Worm (Caenorhabditis elegans) whole organism, early embryonic: ENCODE measurements around the gene smc-3.

Experiments
- B0310.2 ChIP-seq: sonication (generic microtip); optimal IDR thresholded peaks from 2 replicates; lab custom pipeline; 2016; ENCODE audit warnings: mild to moderate bottlenecking, missing genetic modification characterization, missing compliant biosample characterization
- F13C5.2 ChIP-seq: sonication (generic microtip); optimal IDR thresholded peaks from 2 replicates; lab custom pipeline; 2017; ENCODE audit warnings: mild to moderate bottlenecking, missing genetic modification characterization, inconsistent platforms, missing compliant biosample characterization
- aly-1 ChIP-seq: sonication (generic microtip); optimal IDR thresholded peaks from 2 replicates; lab custom pipeline; 2016; ENCODE audit warnings: missing genetic modification characterization, missing compliant biosample characterization
- ama-1 ChIP-seq: fragments of 150-350 bp; optimal IDR thresholded peaks from 2 replicates; lab custom pipeline; 2014
- ceh-13 ChIP-seq: fragments of 200-800 bp; sonication (Bioruptor generic); optimal IDR thresholded peaks from 2 replicates; lab custom pipeline; 2018; ENCODE audit warnings: mild to moderate bottlenecking, missing genetic modification characterization, missing compliant biosample characterization
- ceh-36 ChIP-seq: sonication (generic microtip); optimal IDR thresholded peaks from 2 replicates; lab custom pipeline; 2016; ENCODE audit warnings: missing genetic modification characterization, inconsistent platforms, missing compliant biosample characterization
- ets-7 ChIP-seq: sonication (generic microtip); optimal IDR thresholded peaks from 2 replicates; lab custom pipeline; 2016; ENCODE audit warnings: missing genotype, missing genetic modification characterization, missing compliant biosample characterization
- flt-1 ChIP-seq: fragments of 200-800 bp; sonication (Bioruptor generic); IDR thresholded peaks from 2 replicates; pipeline ENCODE4 v1.3.6; 2022; ENCODE audit warnings: missing genetic modification characterization, missing compliant biosample characterization
- hmbx-1 ChIP-seq: sonication (generic microtip); optimal IDR thresholded peaks from 2 replicates; lab custom pipeline; 2016; ENCODE audit warnings: mild to moderate bottlenecking, missing genetic modification characterization, missing compliant biosample characterization
- hmg-4 ChIP-seq: fragments of 200-800 bp; sonication (Bioruptor generic); optimal IDR thresholded peaks from 2 replicates; lab custom pipeline; 2018; ENCODE audit warnings: mild to moderate bottlenecking, missing genetic modification characterization, missing compliant biosample characterization
- hnd-1 ChIP-seq: sonication (generic microtip); optimal IDR thresholded peaks from 2 replicates; lab custom pipeline; 2016; ENCODE audit warnings: missing genetic modification characterization, missing compliant biosample characterization
- pes-1 ChIP-seq: fragments of 200-800 bp; sonication (Bioruptor generic); IDR thresholded peaks from 2 replicates; pipeline ENCODE4 v1.3.6; 2022; ENCODE audit warnings: missing genetic modification reagents, missing genetic modification characterization, missing compliant biosample characterization
- scrt-1 ChIP-seq: fragments of 200-800 bp; sonication (Bioruptor generic); IDR thresholded peaks from 2 replicates; pipeline ENCODE4 v1.3.6; 2022; ENCODE audit warnings: missing genetic modification characterization, missing compliant biosample characterization
- sea-1 ChIP-seq: fragments of 200-800 bp; sonication (Bioruptor generic); conservative IDR thresholded peaks from 2 replicates; pipeline ENCODE4 v1.3.6; 2022; ENCODE audit warnings: missing genetic modification characterization, missing compliant biosample characterization
- tbx-11 ChIP-seq: fragments of 200-800 bp; sonication (Bioruptor generic); IDR thresholded peaks from 2 replicates; pipeline ENCODE4 v1.3.6; 2022; ENCODE audit warnings: missing genetic modification characterization, missing compliant biosample characterization
- tbx-37 ChIP-seq: fragments of 200-800 bp; sonication (Bioruptor generic); conservative IDR thresholded peaks from 2 replicates; pipeline ENCODE4 v1.3.6; 2022; ENCODE audit warnings: missing genetic modification reagents, missing genetic modification characterization, missing compliant biosample characterization
- tra-4 ChIP-seq: sonication (generic microtip); optimal IDR thresholded peaks from 2 replicates; lab custom pipeline; 2017; ENCODE audit warnings: missing genetic modification characterization, missing compliant biosample characterization

The smc-3 gene

ce11 chrIII:11290554-11290953, at the start of gene smc-3, which contains the start of the genes gly-9 and mib-1:
TSS of gene smc-3 (plus strand) at chrIII:11290904.
TSS of gene gly-9 (minus strand) at chrIII:11290580.
TSS of gene mib-1 (minus strand) at chrIII:11290676.
- TF ChIP-seq pes-1 (peak; percentile 66), F13C5.2 (tag; lab: Kevin White, UChicago) (no peak), ceh-36 (no peak), hmbx-1 (tag; lab: Kevin White, UChicago) (no peak), flt-1 (GFP tag; lab: Robert Waterston, UW) (no peak), B0310.2 (tag; lab: Kevin White, UChicago) (no peak), tbx-37 (GFP tag; lab: Robert Waterston, UW) (peak; percentile 83), hnd-1 (tag; lab: Kevin White, UChicago) (no peak), aly-1 (tag; lab: Kevin White, UChicago) (no peak), ama-1 (no peak), ets-7 (tag; lab: Kevin White, UChicago) (peak; percentile 15), tbx-11 (0 out of 2 replicates have a peak, but pooled peaks have one; percentile 34), scrt-1 (0 out of 2 replicates have a peak, but pooled peaks have one; percentile 60), tra-4 (tag; lab: Kevin White, UChicago) (no peak), hmg-4 (GFP tag; lab: Kevin White, UChicago) (no peak)

DNA sequence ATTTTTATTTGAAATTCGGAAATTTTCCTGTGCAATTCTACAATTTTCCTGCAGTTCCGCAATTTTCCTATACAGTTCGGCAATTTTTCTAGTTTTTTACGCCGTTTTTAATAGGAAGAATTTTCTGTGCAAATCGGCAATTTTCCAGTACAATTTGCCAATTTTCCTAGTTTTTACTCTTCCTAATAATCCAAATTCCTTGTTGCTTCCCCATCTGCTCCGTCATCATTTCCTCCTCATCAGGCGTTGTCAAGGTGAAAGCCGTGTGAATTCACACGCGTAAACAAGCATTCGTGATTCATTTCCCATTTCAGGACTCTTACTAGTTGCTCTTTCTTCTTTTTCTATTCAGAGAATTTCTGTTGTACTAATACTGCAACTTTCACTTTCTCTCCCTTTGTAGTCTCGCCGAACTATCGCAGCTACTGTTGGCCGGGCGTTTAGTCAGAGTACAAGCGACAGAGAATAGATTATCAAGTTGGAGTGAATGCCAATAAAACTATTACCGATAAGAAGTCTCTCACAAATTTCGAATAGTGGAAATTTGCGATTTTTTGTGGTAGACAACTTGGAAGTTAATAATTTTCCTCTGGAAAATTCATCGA, 49.0 kb upstream of the smc-3 start:
- no peak for TF ChIP-seq hmg-4 (GFP tag; lab: Kevin White, UChicago)
- no peak for TF ChIP-seq flt-1 (GFP tag; lab: Robert Waterston, UW)
- TF ChIP-seq ceh-36: no peak
- no peak for TF ChIP-seq F13C5.2 (tag; lab: Kevin White, UChicago)

ce11 chrIII:11243421-11243820, 47.3 kb upstream of the smc-3 start:
- no peak for TF ChIP-seq ama-1
- no peak for TF ChIP-seq scrt-1
- no peak for TF ChIP-seq ceh-13
- no peak for TF ChIP-seq sea-1 (GFP tag; lab: Robert Waterston, UW)
- TF ChIP-seq tra-4 (tag; lab: Kevin White, UChicago): no peak
- no peak for TF ChIP-seq ets-7 (tag; lab: Kevin White, UChicago)
- TF ChIP-seq aly-1 (tag; lab: Kevin White, UChicago): no peak
- no peak for TF ChIP-seq hmbx-1 (tag; lab: Kevin White, UChicago)
- no peak for TF ChIP-seq pes-1
- no peak for TF ChIP-seq F13C5.2 (tag; lab: Kevin White, UChicago)
- no peak for TF ChIP-seq hmg-4 (GFP tag; lab: Kevin White, UChicago)
- TF ChIP-seq ceh-36: no peak
- no peak for TF ChIP-seq tbx-37 (GFP tag; lab: Robert Waterston, UW)
- no peak for TF ChIP-seq hnd-1 (tag; lab: Kevin White, UChicago)

- TF ChIP-seq F13C5.2 (tag; lab: Kevin White, UChicago) (no peak), B0310.2 (tag; lab: Kevin White, UChicago) (no peak), flt-1 (GFP tag; lab: Robert Waterston, UW) (no peak), hnd-1 (tag; lab: Kevin White, UChicago) (no peak), ama-1 (no peak), ceh-36 (no peak), sea-1 (GFP tag; lab: Robert Waterston, UW) (no peak), pes-1 (no peak), ceh-13 (no peak), scrt-1 (no peak), ets-7 (tag; lab: Kevin White, UChicago) (no peak)
These were observed 46.4 kb upstream of the smc-3 start for ce11 chrIII:11244338-11244737.

DNA sequence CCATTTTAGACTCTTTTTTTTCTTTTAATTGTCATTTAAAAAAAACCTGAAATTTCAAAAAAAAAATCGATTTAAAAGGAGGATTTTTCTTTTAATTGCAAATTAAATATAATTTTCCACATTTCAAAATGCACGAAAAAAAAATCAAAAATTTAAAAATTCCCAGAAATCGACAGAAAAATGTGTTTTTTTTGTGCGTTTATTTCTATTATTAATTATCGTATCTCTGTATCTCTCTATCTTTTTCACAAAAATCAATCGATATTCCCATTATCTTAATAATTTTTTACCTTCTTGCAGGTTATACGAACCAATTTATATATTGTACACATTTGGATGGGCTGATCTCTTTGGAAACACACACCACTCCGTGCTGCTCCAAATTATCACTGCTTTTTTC, 45.9 kb upstream of the smc-3 start, which contains the start of gene rsks-1:
Gene rsks-1 (plus strand): TSS at position 301 of the 400 bp plus-strand sequence.
- no peak for TF ChIP-seq B0310.2 (tag; lab: Kevin White, UChicago)
- TF ChIP-seq tbx-11: no peak
- TF ChIP-seq tra-4 (tag; lab: Kevin White, UChicago): no peak
- no peak for TF ChIP-seq ceh-36
- TF ChIP-seq hnd-1 (tag; lab: Kevin White, UChicago): no peak
- no peak for TF ChIP-seq tbx-37 (GFP tag; lab: Robert Waterston, UW)
- no peak for TF ChIP-seq sea-1 (GFP tag; lab: Robert Waterston, UW)
- TF ChIP-seq ama-1: no peak
- TF ChIP-seq aly-1 (tag; lab: Kevin White, UChicago): no peak
- no peak for TF ChIP-seq flt-1 (GFP tag; lab: Robert Waterston, UW)
- no peak for TF ChIP-seq ceh-13
- TF ChIP-seq hmbx-1 (tag; lab: Kevin White, UChicago): no peak
- no peak for TF ChIP-seq ets-7 (tag; lab: Kevin White, UChicago)
- TF ChIP-seq pes-1: no peak
- TF ChIP-seq F13C5.2 (tag; lab: Kevin White, UChicago): no peak
- TF ChIP-seq hmg-4 (GFP tag; lab: Kevin White, UChicago): no peak
- TF ChIP-seq scrt-1: no peak

- TF ChIP-seq F13C5.2 (tag; lab: Kevin White, UChicago): no peak
- TF ChIP-seq pes-1: no peak
- TF ChIP-seq ceh-13: no peak
- no peak for TF ChIP-seq aly-1 (tag; lab: Kevin White, UChicago)
- no peak for TF ChIP-seq tra-4 (tag; lab: Kevin White, UChicago)
- TF ChIP-seq hmbx-1 (tag; lab: Kevin White, UChicago): no peak
- no peak for TF ChIP-seq hnd-1 (tag; lab: Kevin White, UChicago)
- no peak for TF ChIP-seq B0310.2 (tag; lab: Kevin White, UChicago)
- TF ChIP-seq hmg-4 (GFP tag; lab: Kevin White, UChicago): no peak
- TF ChIP-seq tbx-11: no peak
- TF ChIP-seq ama-1: no peak
- TF ChIP-seq sea-1 (GFP tag; lab: Robert Waterston, UW): no peak
- no peak for TF ChIP-seq ets-7 (tag; lab: Kevin White, UChicago)
- TF ChIP-seq ceh-36: no peak
- no peak for TF ChIP-seq tbx-37 (GFP tag; lab: Robert Waterston, UW)
- TF ChIP-seq flt-1 (GFP tag; lab: Robert Waterston, UW): no peak
- no peak for TF ChIP-seq scrt-1
These were observed 44.1 kb upstream of the smc-3 start for ce11 chrIII:11246588-11246987.

DNA sequence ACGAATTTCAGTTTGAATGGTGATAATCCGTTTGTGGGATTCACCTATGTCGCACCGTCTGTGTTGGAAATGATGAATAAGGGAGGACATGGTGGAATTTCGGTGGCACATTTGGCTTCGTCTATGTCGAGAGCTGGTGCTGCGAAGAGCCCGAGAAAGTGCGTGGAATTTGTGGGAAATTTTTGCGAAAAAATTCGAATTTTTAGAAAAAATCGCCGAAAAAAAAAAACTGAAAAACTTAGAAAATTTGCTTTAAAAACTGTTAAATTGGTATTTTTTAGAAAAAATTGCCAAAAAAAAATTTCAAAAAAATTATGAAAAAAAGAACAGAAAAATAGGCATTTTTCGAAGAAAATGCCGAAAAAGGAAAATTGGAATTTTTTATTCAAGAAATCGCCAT, 41.8 kb upstream of the smc-3 start:
- TF ChIP-seq aly-1 (tag; lab: Kevin White, UChicago): no peak
- no peak for TF ChIP-seq tbx-37 (GFP tag; lab: Robert Waterston, UW)
- no peak for TF ChIP-seq tra-4 (tag; lab: Kevin White, UChicago)
- TF ChIP-seq pes-1: no peak
- TF ChIP-seq tbx-11: no peak
- no peak for TF ChIP-seq ceh-13
- TF ChIP-seq ceh-36: no peak
- TF ChIP-seq hmbx-1 (tag; lab: Kevin White, UChicago): no peak
- TF ChIP-seq scrt-1: no peak
- TF ChIP-seq ets-7 (tag; lab: Kevin White, UChicago): no peak
